Fruit fly (Drosophila melanogaster): Measurements from ENCODE around the gene Nmdmc.

Nmdmc gene

dm6 chr3R:9033619-9034401 is 16.5 kb downstream of the Nmdmc start (continued):
- peak; percentile 76 for TF ChIP-seq org-1 (GFP tag; optimal IDR thresholded peaks at IDR 0.05)
- peak; percentile 88 for TF ChIP-seq CG7839 (tag; optimal IDR thresholded peaks at IDR 0.05)
- peak; percentile 7 for TF ChIP-seq CG30431 (GFP tag; optimal IDR thresholded peaks at IDR 0.05)
- TF ChIP-seq YL-1 (GFP tag; optimal IDR thresholded peaks at IDR 0.05) = peak; percentile 81
- peak; percentile 94 for TF ChIP-seq CG12391 (tag; optimal IDR thresholded peaks at IDR 0.05)
- peak; percentile 88 for TF ChIP-seq tgo (GFP tag; IDR thresholded peaks at IDR 0.05)
- peak; percentile 61 for TF ChIP-seq tio (GFP tag; optimal IDR thresholded peaks at IDR 0.05)
- TF ChIP-seq h (optimal IDR thresholded peaks at IDR 0.05) = no peak
- peak; percentile 51 for TF ChIP-seq CG17568 (GFP tag; optimal IDR thresholded peaks at IDR 0.05)
- peak; percentile 72 for TF ChIP-seq kah (GFP tag; optimal IDR thresholded peaks at IDR 0.05)
- TF ChIP-seq CG7963 (GFP tag; IDR thresholded peaks at IDR 0.05; ENCODE audit: partially characterized antibody) = no peak
- no peak for TF ChIP-seq gfzf (GFP tag; optimal IDR thresholded peaks at IDR 0.05)
- peak; percentile 72 for TF ChIP-seq Abd-B (GFP tag; optimal IDR thresholded peaks at IDR 0.05)
- peak; percentile 59 for TF ChIP-seq ATbp (GFP tag; optimal IDR thresholded peaks at IDR 0.05)
- TF ChIP-seq tup (GFP tag; optimal IDR thresholded peaks at IDR 0.05) = no peak
- TF ChIP-seq CG11247 (GFP tag; IDR thresholded peaks at IDR 0.05) = no peak; the same call in 1 of the 2 replicates
- TF ChIP-seq CG3995 (GFP tag; optimal IDR thresholded peaks at IDR 0.05) = peak; percentile 22
- TF ChIP-seq MTF-1 (GFP tag; optimal IDR thresholded peaks at IDR 0.05; ENCODE audit: borderline replicate concordance) = peak; percentile 21
- TF ChIP-seq yki (optimal IDR thresholded peaks at IDR 0.05) = peak; percentile 95
- TF ChIP-seq Xbp1 (GFP tag; optimal IDR thresholded peaks at IDR 0.05) = peak; percentile 65
- TF ChIP-seq CG3726 (GFP tag; IDR thresholded peaks at IDR 0.05) = no peak
- TF ChIP-seq Pdp1 (GFP tag; optimal IDR thresholded peaks at IDR 0.05) = peak; percentile 19 to 43
- TF ChIP-seq CG8478 (optimal IDR thresholded peaks at IDR 0.05) = no peak
- peak; percentile 76 for TF ChIP-seq sd (tag; optimal IDR thresholded peaks at IDR 0.05)
- peak; percentile 90 for TF ChIP-seq CG31441 (GFP tag; IDR thresholded peaks at IDR 0.05)
- peak; percentile 14 for TF ChIP-seq jing (GFP tag; optimal IDR thresholded peaks at IDR 0.05)
- TF ChIP-seq Hey (tag; optimal IDR thresholded peaks at IDR 0.05) = peak; percentile 22
- no peak for TF ChIP-seq cg (GFP tag; optimal IDR thresholded peaks at IDR 0.05)
- no peak for TF ChIP-seq aop (GFP tag; IDR thresholded peaks at IDR 0.05)
- peak; percentile 62; the same call in 2 of the 3 replicates for TF ChIP-seq Opbp (GFP tag; IDR thresholded peaks at IDR 0.05; ENCODE audit: partially characterized antibody)
- peak; percentile 70; the same call in 1 of the 2 replicates for TF ChIP-seq CG32767 (GFP tag; IDR thresholded peaks at IDR 0.05)
- TF ChIP-seq CG12155 (GFP tag; optimal IDR thresholded peaks at IDR 0.05) = peak; percentile 69
- peak; percentile 6 for TF ChIP-seq BEAF-32 (GFP tag; optimal IDR thresholded peaks at IDR 0.05)
- peak; percentile 93 for TF ChIP-seq nerfin-1 (tag; optimal IDR thresholded peaks at IDR 0.05)
- peak; percentile 13 for TF ChIP-seq CG33213 (GFP tag; optimal IDR thresholded peaks at IDR 0.05)
- TF ChIP-seq Bgb (GFP tag; IDR thresholded peaks at IDR 0.05; ENCODE audit: partially characterized antibody) = peak; percentile 50; the same call in 1 of the 2 replicates
- no peak for TF ChIP-seq ab (GFP tag; optimal IDR thresholded peaks at IDR 0.05)
- peak; percentile 12 for TF ChIP-seq jumu (GFP tag; optimal IDR thresholded peaks at IDR 0.05)
- TF ChIP-seq CG12071 (GFP tag; optimal IDR thresholded peaks at IDR 0.05) = no peak
- peak; percentile 15 for TF ChIP-seq schlank (tag; optimal IDR thresholded peaks at IDR 0.05)
- peak; percentile 90 for TF ChIP-seq CG2199 (GFP tag; IDR thresholded peaks at IDR 0.05)
- peak; percentile 88 for TF ChIP-seq PHDP (tag; optimal IDR thresholded peaks at IDR 0.05)
- TF ChIP-seq Optix (GFP tag; IDR thresholded peaks at IDR 0.05) = no peak
- TF ChIP-seq row (GFP tag; IDR thresholded peaks at IDR 0.05) = peak; percentile 95
- TF ChIP-seq nmo (GFP tag; optimal IDR thresholded peaks at IDR 0.05) = peak; percentile 88
- no peak for TF ChIP-seq CG11093 (GFP tag; IDR thresholded peaks at IDR 0.05)
- TF ChIP-seq CG6854 (GFP tag; optimal IDR thresholded peaks at IDR 0.05) = peak; percentile 64
- TF ChIP-seq D (optimal IDR thresholded peaks at IDR 0.05) = no peak
- TF ChIP-seq D (GFP tag; optimal IDR thresholded peaks at IDR 0.05) = peak; percentile 76

All from whole organism, embryonic.